Fruit fly (Drosophila melanogaster) whole organism, pupa: Measurements from ENCODE around the gene Caf1-55.

ENCODE experiments used
- CG13204 ChIP-seq: fragments of 200-800 bp; sonication (Bioruptor generic); optimal IDR thresholded peaks from 2 replicates; lab custom pipeline; 2018; ENCODE audit warnings: missing biosample characterization, mild to moderate bottlenecking, missing genetic modification characterization, moderate library complexity
- CG14655 ChIP-seq: fragments of 200-800 bp; sonication (Bioruptor generic); optimal IDR thresholded peaks from 3 replicates; lab custom pipeline; 2017; ENCODE audit warnings: mild to moderate bottlenecking, missing biosample characterization, missing genetic modification reagents, missing genetic modification characterization
- CG15710 ChIP-seq: fragments of 200-800 bp; sonication (Bioruptor generic); optimal IDR thresholded peaks from 2 replicates; lab custom pipeline; 2018; ENCODE audit warnings: missing biosample characterization, mild to moderate bottlenecking, missing genetic modification characterization, moderate library complexity
- CG17806 ChIP-seq: fragments of 200-800 bp; sonication (Bioruptor generic); optimal IDR thresholded peaks from 2 replicates; lab custom pipeline; 2018; ENCODE audit warnings: missing biosample characterization, mild to moderate bottlenecking, missing genetic modification characterization, moderate library complexity
- CG32121 ChIP-seq: fragments of 200-800 bp; sonication (Bioruptor generic); IDR thresholded peaks from 2 replicates; pipeline ENCODE4 v1.3.6; 2022; ENCODE audit warnings: missing biosample characterization, missing genetic modification characterization
- CG34367 ChIP-seq: fragments of 200-800 bp; sonication (Bioruptor generic); optimal IDR thresholded peaks from 2 replicates; lab custom pipeline; 2018; ENCODE audit warnings: missing biosample characterization, mild to moderate bottlenecking, missing genetic modification characterization
- CG4496 ChIP-seq: fragments of 200-800 bp; sonication (Bioruptor generic); IDR thresholded peaks from 3 replicates; pipeline ENCODE4 v1.3.6; 2022; ENCODE audit warnings: missing biosample characterization, missing genetic modification characterization
- CG8159 ChIP-seq: fragments of 200-800 bp; sonication (Bioruptor generic); optimal IDR thresholded peaks from 3 replicates; lab custom pipeline; 2018; ENCODE audit warnings: missing biosample characterization, mild to moderate bottlenecking, missing genetic modification characterization, moderate library complexity
- CG8301 ChIP-seq: fragments of 200-800 bp; sonication (Bioruptor generic); optimal IDR thresholded peaks from 2 replicates; lab custom pipeline; 2018; ENCODE audit warnings: missing biosample characterization, mild to moderate bottlenecking, missing genetic modification characterization
- EcR ChIP-seq: fragments of 200-800 bp; sonication (Bioruptor generic); optimal IDR thresholded peaks from 3 replicates; lab custom pipeline; 2019; ENCODE audit warnings: missing biosample characterization, missing genetic modification characterization, mild to moderate bottlenecking, moderate library complexity, missing genetic modification reagents
- Pif1A ChIP-seq: fragments of 200-800 bp; sonication (Bioruptor generic); optimal IDR thresholded peaks from 3 replicates; lab custom pipeline; 2016; ENCODE audit warnings: missing biosample characterization, missing genetic modification characterization
- Pif1B ChIP-seq: fragments of 200-800 bp; sonication (Bioruptor generic); optimal IDR thresholded peaks from 3 replicates; lab custom pipeline; 2016; ENCODE audit warnings: missing biosample characterization, missing genetic modification characterization
- fd96Ca ChIP-seq: fragments of 200-800 bp; sonication (Bioruptor generic); IDR thresholded peaks from 3 replicates; pipeline ENCODE4 v1.3.6; 2022; ENCODE audit warnings: missing biosample characterization, missing genetic modification characterization
- rn ChIP-seq: fragments of 200-800 bp; sonication (Bioruptor generic); IDR thresholded peaks from 2 replicates; pipeline ENCODE4 v1.3.6; 2022; ENCODE audit warnings: missing biosample characterization, missing genetic modification characterization

DNA sequence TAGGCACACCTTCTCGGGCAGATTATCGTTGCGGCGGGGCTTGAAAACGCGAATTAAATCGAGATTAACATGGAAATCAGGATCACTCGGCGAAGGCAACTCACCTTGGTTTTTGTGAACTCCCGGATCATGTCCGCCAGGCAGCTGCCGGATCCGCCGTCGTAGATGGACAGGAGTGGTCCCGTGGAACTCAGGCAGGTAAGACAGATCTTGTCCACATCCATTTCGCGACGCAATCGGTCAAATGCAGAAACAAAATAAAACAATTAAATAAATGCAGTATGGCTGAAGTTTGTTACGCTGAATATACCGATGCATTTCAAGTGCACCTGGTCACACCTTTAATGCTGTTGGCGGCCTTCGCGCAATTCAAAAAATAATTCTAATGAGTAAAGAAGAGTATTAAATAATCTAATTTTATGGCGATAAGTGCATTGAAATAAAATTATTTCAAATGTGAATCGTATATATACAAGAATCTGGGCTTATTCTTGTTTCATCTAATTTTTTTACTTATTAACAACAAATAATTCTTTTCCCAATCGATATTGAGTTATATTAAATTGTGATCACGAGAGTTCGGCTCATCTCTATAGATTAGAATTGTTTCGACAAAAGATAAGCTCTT lies 11.9 kb upstream of the Caf1-55 start, which contains the start of the genes CG6654 and CG4210:
- TF ChIP-seq Pif1A (GFP tag; lab: Kevin White, UChicago), result no peak
- TF ChIP-seq CG4496 (GFP tag; lab: Robert Waterston, UW), result no peak
- no peak for TF ChIP-seq CG8301
- TF ChIP-seq CG14655 (GFP tag; lab: Kevin White, UChicago), result no peak
- TF ChIP-seq CG13204 (GFP tag; lab: Kevin White, UChicago), result no peak
- no peak for TF ChIP-seq CG8159 (tag; lab: Kevin White, UChicago)
- TF ChIP-seq Pif1B, result no peak
- no peak for TF ChIP-seq CG34367 (tag; lab: Kevin White, UChicago)
- no peak for TF ChIP-seq CG15710 (tag; lab: Kevin White, UChicago)
- TF ChIP-seq rn (GFP tag; lab: Robert Waterston, UW), result no peak
- no peak for TF ChIP-seq EcR (GFP tag; lab: Kevin White, UChicago)
- no peak for TF ChIP-seq CG17806 (tag; lab: Kevin White, UChicago)
- TF ChIP-seq fd96Ca (GFP tag; lab: Robert Waterston, UW), result no peak
- no peak for TF ChIP-seq CG32121 (GFP tag; lab: Robert Waterston, UW)
